Fruit fly (Drosophila melanogaster): ENCODE data around the gene CG17122.
A peak's percentile ranks its signal among the peaks of the same experiment; 100 is the strongest.

Gene CG17122

dm6 chr3L:20226153-20226552 is 49.0 kb downstream of the CG17122 start:
- TF ChIP-seq CG42726 (GFP tag; IDR thresholded peaks at IDR 0.05; ENCODE audit: partially characterized antibody) = no peak
- peak; percentile 90 for TF ChIP-seq Sin3A (optimal IDR thresholded peaks at IDR 0.05)
- TF ChIP-seq B-H1 (GFP tag; IDR thresholded peaks at IDR 0.05) = no peak
- TF ChIP-seq Meics (GFP tag; optimal IDR thresholded peaks at IDR 0.05) = no peak
- TF ChIP-seq Antp (GFP tag; optimal IDR thresholded peaks at IDR 0.05) = no peak
- peak; percentile 88 for TF ChIP-seq CG4617 (GFP tag; optimal IDR thresholded peaks at IDR 0.05; ENCODE audit: borderline replicate concordance)
- TF ChIP-seq fd64A (GFP tag; optimal IDR thresholded peaks at IDR 0.05) = no peak
- no peak for TF ChIP-seq schlank (tag; optimal IDR thresholded peaks at IDR 0.05)
- TF ChIP-seq CG4404 (GFP tag; IDR thresholded peaks at IDR 0.05) = no peak
- TF ChIP-seq CG4424 (GFP tag; optimal IDR thresholded peaks at IDR 0.05) = no peak
- no peak for TF ChIP-seq caup (GFP tag; optimal IDR thresholded peaks at IDR 0.05; ENCODE audit: severe bottlenecking)
- TF ChIP-seq NC2β (GFP tag; optimal IDR thresholded peaks at IDR 0.05) = no peak
- TF ChIP-seq her (GFP tag; optimal IDR thresholded peaks at IDR 0.05) = peak; percentile 49
- TF ChIP-seq Ravus (GFP tag; IDR thresholded peaks at IDR 0.05) = no peak
- no peak for TF ChIP-seq ase (GFP tag; IDR thresholded peaks at IDR 0.05)
- TF ChIP-seq Dad (GFP tag; optimal IDR thresholded peaks at IDR 0.05) = no peak
- no peak for TF ChIP-seq CG11504 (tag; optimal IDR thresholded peaks at IDR 0.05)
- no peak for TF ChIP-seq HLH3B (GFP tag; IDR thresholded peaks at IDR 0.05)
- TF ChIP-seq Bteb2 (GFP tag; optimal IDR thresholded peaks at IDR 0.05) = no peak
- peak; percentile 94 for TF ChIP-seq Myb (GFP tag; optimal IDR thresholded peaks at IDR 0.05)
- TF ChIP-seq Dbx (GFP tag; IDR thresholded peaks at IDR 0.05) = no peak
- no peak for TF ChIP-seq CG4730 (GFP tag; IDR thresholded peaks at IDR 0.05)
- no peak for TF ChIP-seq Poxn (GFP tag; IDR thresholded peaks at IDR 0.05)
- no peak for TF ChIP-seq CG13775 (GFP tag; optimal IDR thresholded peaks at IDR 0.05)
- TF ChIP-seq tgo (GFP tag; IDR thresholded peaks at IDR 0.05) = no peak
- TF ChIP-seq bcd (GFP tag; optimal IDR thresholded peaks at IDR 0.05) = no peak
- no peak for TF ChIP-seq az2 (GFP tag; optimal IDR thresholded peaks at IDR 0.05)
- peak; percentile 96 for TF ChIP-seq CG17186 (GFP tag; optimal IDR thresholded peaks at IDR 0.05)
- TF ChIP-seq CG12236 (GFP tag; optimal IDR thresholded peaks at IDR 0.05) = no peak
- peak; percentile 58 for TF ChIP-seq stwl (tag; optimal IDR thresholded peaks at IDR 0.05)
- TF ChIP-seq lilli (GFP tag; optimal IDR thresholded peaks at IDR 0.05) = no peak
- TF ChIP-seq aop (GFP tag; IDR thresholded peaks at IDR 0.05) = no peak
- TF ChIP-seq CG7271 (tag; optimal IDR thresholded peaks at IDR 0.05) = no peak
- no peak for TF ChIP-seq BtbVII (GFP tag; optimal IDR thresholded peaks at IDR 0.05)
- no peak for TF ChIP-seq CG11560 (tag; IDR thresholded peaks at IDR 0.05)
- TF ChIP-seq ranshi (GFP tag; IDR thresholded peaks at IDR 0.05) = no peak
- no peak for TF ChIP-seq CG1024 (GFP tag; IDR thresholded peaks at IDR 0.05)
- no peak for TF ChIP-seq CG8388 (GFP tag; optimal IDR thresholded peaks at IDR 0.05)
- no peak for TF ChIP-seq ken (GFP tag; IDR thresholded peaks at IDR 0.05)
- TF ChIP-seq esg (GFP tag; conservative IDR thresholded peaks at IDR 0.05) = no peak
- no peak for TF ChIP-seq CG10147 (GFP tag; optimal IDR thresholded peaks at IDR 0.05)
- TF ChIP-seq CG12659 (GFP tag; optimal IDR thresholded peaks at IDR 0.05) = peak; percentile 66
- TF ChIP-seq p53 (GFP tag; optimal IDR thresholded peaks at IDR 0.05) = no peak
- TF ChIP-seq insv (GFP tag; optimal IDR thresholded peaks at IDR 0.05) = no peak
- TF ChIP-seq Hr51 (GFP tag; optimal IDR thresholded peaks at IDR 0.05) = no peak
- TF ChIP-seq CG15073 (GFP tag; optimal IDR thresholded peaks at IDR 0.05) = no peak
- no peak for TF ChIP-seq al (GFP tag; IDR thresholded peaks at IDR 0.05)
- no peak for TF ChIP-seq CG7839 (tag; optimal IDR thresholded peaks at IDR 0.05)
- TF ChIP-seq pita (GFP tag; optimal IDR thresholded peaks at IDR 0.05) = no peak
- peak; percentile 58 for TF ChIP-seq MESR4 (GFP tag; optimal IDR thresholded peaks at IDR 0.05)
- TF ChIP-seq CG10366 (GFP tag; IDR thresholded peaks at IDR 0.05) = no peak
- TF ChIP-seq Rfx (GFP tag; IDR thresholded peaks at IDR 0.05) = no peak
- TF ChIP-seq E2f2 (GFP tag; IDR thresholded peaks at IDR 0.05) = peak; percentile 82

Measured in whole organism, embryonic.